Fruit fly (Drosophila melanogaster): ENCODE data around the gene comt.
A peak's percentile ranks its signal among the peaks of the same experiment; 100 is the strongest.

The comt gene

dm6 chrX:13253062-13253724 lies 5.6 kb upstream of the comt start (continued):
- TF ChIP-seq CG1024 (GFP tag; IDR thresholded peaks at IDR 0.05), result peak; percentile 36; the same call in 1 of the 2 replicates
- TF ChIP-seq CG7357 (GFP tag; IDR thresholded peaks at IDR 0.05), result no peak
- TF ChIP-seq vnd (GFP tag; IDR thresholded peaks at IDR 0.05; ENCODE audit: partially characterized antibody), result no peak
- peak; percentile 27 for TF ChIP-seq zfh2 (GFP tag; optimal IDR thresholded peaks at IDR 0.05)
- TF ChIP-seq Dip2 (GFP tag; IDR thresholded peaks at IDR 0.05), result no peak
- no peak for TF ChIP-seq CG34224 (GFP tag; IDR thresholded peaks at IDR 0.05; ENCODE audit: partially characterized antibody)
- TF ChIP-seq dimm (GFP tag; IDR thresholded peaks at IDR 0.05), result no peak
- peak; percentile 12 for TF ChIP-seq CG4820 (GFP tag; optimal IDR thresholded peaks at IDR 0.05)
- no peak for TF ChIP-seq emc (GFP tag; optimal IDR thresholded peaks at IDR 0.05)
- no peak for TF ChIP-seq Oaz (GFP tag; IDR thresholded peaks at IDR 0.05)
- no peak for TF ChIP-seq zen (tag; optimal IDR thresholded peaks at IDR 0.05)
- TF ChIP-seq CG12942 (GFP tag; optimal IDR thresholded peaks at IDR 0.05), result no peak
- TF ChIP-seq row (GFP tag; IDR thresholded peaks at IDR 0.05), result peak; percentile 71
- TF ChIP-seq Mad (GFP tag; optimal IDR thresholded peaks at IDR 0.05), result no peak
- TF ChIP-seq CG2678 (tag; optimal IDR thresholded peaks at IDR 0.05), result peak; percentile 56
- TF ChIP-seq CG15011 (GFP tag; optimal IDR thresholded peaks at IDR 0.05), result no peak
- peak; percentile 45 for TF ChIP-seq CG17328 (GFP tag; IDR thresholded peaks at IDR 0.05)
- TF ChIP-seq CG13424 (tag; optimal IDR thresholded peaks at IDR 0.05), result peak; percentile 30
- TF ChIP-seq CG7271 (tag; optimal IDR thresholded peaks at IDR 0.05), result no peak

dm6 chrX:13254442-13254841 lies 4.4 kb upstream of the comt start:
- no peak for TF ChIP-seq Hey (tag; optimal IDR thresholded peaks at IDR 0.05)
- no peak for TF ChIP-seq CG7839 (tag; optimal IDR thresholded peaks at IDR 0.05)
- 0 out of 3 replicates have a peak, but pooled peaks have one; percentile 30 for TF ChIP-seq CG11695 (GFP tag; IDR thresholded peaks at IDR 0.05)
- peak; percentile 12 for TF ChIP-seq CG13894 (tag; optimal IDR thresholded peaks at IDR 0.05)
- no peak for TF ChIP-seq lmd (GFP tag; IDR thresholded peaks at IDR 0.05)
- no peak for TF ChIP-seq pan (optimal IDR thresholded peaks at IDR 0.05)
- no peak for TF ChIP-seq pan (GFP tag; optimal IDR thresholded peaks at IDR 0.05 in 1 of 2, IDR thresholded peaks at IDR 0.05 in 1 of 2)
- peak in 1 of 2 experiments; percentile 62 for TF ChIP-seq Pdp1 (GFP tag; optimal IDR thresholded peaks at IDR 0.05)
- no peak for TF ChIP-seq CG2712 (tag; optimal IDR thresholded peaks at IDR 0.05)
- no peak for TF ChIP-seq CG12104 (GFP tag; optimal IDR thresholded peaks at IDR 0.05)
- no peak for TF ChIP-seq zf30C (GFP tag; optimal IDR thresholded peaks at IDR 0.05)
- no peak for TF ChIP-seq gsb (GFP tag; IDR thresholded peaks at IDR 0.05)
- TF ChIP-seq CG34376 (GFP tag; optimal IDR thresholded peaks at IDR 0.05), result peak; percentile 43
- peak; percentile 2 for TF ChIP-seq Asciz (GFP tag; optimal IDR thresholded peaks at IDR 0.05)
- peak; percentile 39 for TF ChIP-seq CG2678 (tag; optimal IDR thresholded peaks at IDR 0.05)
- TF ChIP-seq ro (GFP tag; IDR thresholded peaks at IDR 0.05), result no peak
- TF ChIP-seq shn (GFP tag; optimal IDR thresholded peaks at IDR 0.05), result no peak
- peak; percentile 7 for TF ChIP-seq CG12659 (GFP tag; optimal IDR thresholded peaks at IDR 0.05)
- peak; percentile 23 for TF ChIP-seq PHDP (tag; optimal IDR thresholded peaks at IDR 0.05)
- peak; percentile 57 for TF ChIP-seq Med (GFP tag)
- TF ChIP-seq Adf1 (GFP tag; IDR thresholded peaks at IDR 0.05), result no peak
- TF ChIP-seq CTCF (GFP tag; optimal IDR thresholded peaks at IDR 0.05), result no peak
- peak; percentile 6 for TF ChIP-seq sens (GFP tag)
- no peak for TF ChIP-seq al (GFP tag; IDR thresholded peaks at IDR 0.05)
- no peak for TF ChIP-seq fru (optimal IDR thresholded peaks at IDR 0.05)
- peak; percentile 47 for TF ChIP-seq sug (tag; optimal IDR thresholded peaks at IDR 0.05)
- peak; percentile 19 for TF ChIP-seq nau (GFP tag; optimal IDR thresholded peaks at IDR 0.05)
- peak; percentile 20 for TF ChIP-seq CG3281 (GFP tag; optimal IDR thresholded peaks at IDR 0.05)
- TF ChIP-seq H15 (GFP tag; IDR thresholded peaks at IDR 0.05), result no peak
- TF ChIP-seq CG18476 (GFP tag; optimal IDR thresholded peaks at IDR 0.05), result no peak
- no peak for TF ChIP-seq CG12071 (GFP tag; optimal IDR thresholded peaks at IDR 0.05)
- TF ChIP-seq sqz (GFP tag; optimal IDR thresholded peaks at IDR 0.05), result peak; percentile 16
- no peak for TF ChIP-seq Bdp1 (GFP tag; optimal IDR thresholded peaks at IDR 0.05)
- TF ChIP-seq sd (tag; optimal IDR thresholded peaks at IDR 0.05), result peak; percentile 82
